Fruit fly (Drosophila melanogaster): ENCODE results near the gene for.

Gene for

dm6 chr2L:3703260-3703659 lies 46.5 kb upstream of the for start, which contains the start of gene CG2816 (continued):
- TF ChIP-seq Spps (tag; optimal IDR thresholded peaks at IDR 0.05) (no peak), caup (GFP tag; optimal IDR thresholded peaks at IDR 0.05; ENCODE audit: severe bottlenecking) (peak; percentile 51), tin (GFP tag; optimal IDR thresholded peaks at IDR 0.05) (peak; percentile 53), Neu2 (GFP tag; optimal IDR thresholded peaks at IDR 0.05; ENCODE audit: borderline replicate concordance) (no peak), B-H1 (GFP tag; IDR thresholded peaks at IDR 0.05) (no peak), gt (GFP tag; IDR thresholded peaks at IDR 0.05) (no peak), Oli (tag; optimal IDR thresholded peaks at IDR 0.05) (peak; percentile 42), pros (GFP tag; optimal IDR thresholded peaks at IDR 0.05) (no peak), CG9797 (GFP tag; optimal IDR thresholded peaks at IDR 0.05) (no peak), Doc2 (GFP tag; IDR thresholded peaks at IDR 0.05) (no peak), CG15514 (GFP tag; optimal IDR thresholded peaks at IDR 0.05) (peak; percentile 38), Mes4 (GFP tag; optimal IDR thresholded peaks at IDR 0.05) (no peak), CG32772 (GFP tag; IDR thresholded peaks at IDR 0.05) (peak; percentile 45; the same call in 1 of the 2 replicates), cad (GFP tag; optimal IDR thresholded peaks at IDR 0.05) (no peak), CG17385 (GFP tag; optimal IDR thresholded peaks at IDR 0.05) (peak; percentile 45), chif (GFP tag; optimal IDR thresholded peaks at IDR 0.05) (peak; percentile 11 to 75), CHES-1-like (GFP tag; optimal IDR thresholded peaks at IDR 0.05) (peak; percentile 79), Optix (GFP tag; IDR thresholded peaks at IDR 0.05) (0 out of 3 replicates have a peak, but pooled peaks have one; percentile 40), pzg (GFP tag; optimal IDR thresholded peaks at IDR 0.05) (no peak), CG15601 (tag; optimal IDR thresholded peaks at IDR 0.05) (peak; percentile 8), dan (GFP tag; IDR thresholded peaks at IDR 0.05) (no peak), pan (optimal IDR thresholded peaks at IDR 0.05) (no peak), pan (GFP tag; optimal IDR thresholded peaks at IDR 0.05 in 1 of 2, IDR thresholded peaks at IDR 0.05 in 1 of 2) (peak in 1 of 2 experiments; percentile 60), cwo (GFP tag; optimal IDR thresholded peaks at IDR 0.05) (peak; percentile 18), Drgx (GFP tag; IDR thresholded peaks at IDR 0.05) (peak; percentile 92; the same call in 1 of the 2 replicates), Blimp-1 (GFP tag; optimal IDR thresholded peaks at IDR 0.05) (no peak), cg (GFP tag; optimal IDR thresholded peaks at IDR 0.05) (no peak), E2f1 (GFP tag; IDR thresholded peaks at IDR 0.05) (0 out of 2 replicates have a peak, but pooled peaks have one; percentile 33), CG6765 (GFP tag; optimal IDR thresholded peaks at IDR 0.05) (no peak), tll (GFP tag; optimal IDR thresholded peaks at IDR 0.05) (no peak), br (optimal IDR thresholded peaks at IDR 0.05) (no peak), ham (GFP tag; IDR thresholded peaks at IDR 0.05) (peak; percentile 23; the same call in 1 of the 2 replicates), CG8089 (GFP tag; optimal IDR thresholded peaks at IDR 0.05) (peak; percentile 22), CG4730 (GFP tag; IDR thresholded peaks at IDR 0.05) (peak; percentile 35; the same call in 1 of the 2 replicates), chm (GFP tag; IDR thresholded peaks at IDR 0.05) (no peak), CG32767 (GFP tag; IDR thresholded peaks at IDR 0.05) (0 out of 2 replicates have a peak, but pooled peaks have one; percentile 14), CG30403 (GFP tag; optimal IDR thresholded peaks at IDR 0.05) (peak; percentile 80), seq (GFP tag; IDR thresholded peaks at IDR 0.05) (peak; percentile 47), CG1647 (GFP tag; optimal IDR thresholded peaks at IDR 0.05) (no peak), CG14014 (GFP tag; IDR thresholded peaks at IDR 0.05) (peak; percentile 92), CG6813 (GFP tag; optimal IDR thresholded peaks at IDR 0.05) (no peak), Sry-δ (GFP tag; optimal IDR thresholded peaks at IDR 0.05) (no peak), z (GFP tag; IDR thresholded peaks at IDR 0.05) (no peak), Xbp1 (GFP tag; optimal IDR thresholded peaks at IDR 0.05) (peak; percentile 27), Hmr (GFP tag; optimal IDR thresholded peaks at IDR 0.05) (peak; percentile 80), ewg (GFP tag; optimal IDR thresholded peaks at IDR 0.05) (no peak), ERR (GFP tag; optimal IDR thresholded peaks at IDR 0.05) (no peak), Ets65A (GFP tag) (no peak), CG4424 (GFP tag; optimal IDR thresholded peaks at IDR 0.05) (no peak), E2f2 (GFP tag; IDR thresholded peaks at IDR 0.05) (peak; percentile 41; the same call in 1 of the 2 replicates), CG10321 (GFP tag; IDR thresholded peaks at IDR 0.05) (0 out of 2 replicates have a peak, but pooled peaks have one; percentile 13)
